Worm (Caenorhabditis elegans): ENCODE data around the gene Y68A4A.10.

Gene Y68A4A.10

DNA sequence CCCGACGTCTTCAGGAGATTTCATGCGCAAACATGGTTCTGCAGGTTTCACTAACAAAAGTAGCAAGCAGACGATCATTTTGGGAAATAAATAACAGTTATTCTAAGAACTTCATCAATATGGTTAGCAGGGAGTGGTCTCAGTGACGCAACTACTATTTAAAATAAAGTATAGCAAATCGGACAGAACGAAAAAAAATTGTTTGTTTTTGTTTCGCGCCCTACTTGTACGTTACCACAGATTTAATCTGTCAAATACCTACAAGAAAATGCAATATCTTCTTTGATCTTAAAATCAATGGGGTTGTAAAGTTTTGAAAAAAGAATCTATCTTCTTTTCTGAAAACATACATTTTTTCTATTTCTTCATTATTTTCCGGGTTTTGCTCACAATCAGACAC is 3.0 kb upstream of the Y68A4A.10 start, which contains the start of gene srz-96:
Gene srz-96, plus strand, starts transcription at position 301 of the 400 bp plus-strand sequence.
- TF ChIP-seq flt-1 (GFP tag; IDR thresholded peaks at IDR 0.05) (no peak), ama-1 (optimal IDR thresholded peaks at IDR 0.05) (no peak), hmbx-1 (tag; optimal IDR thresholded peaks at IDR 0.05) (no peak), B0310.2 (tag; optimal IDR thresholded peaks at IDR 0.05) (no peak), hmg-4 (GFP tag; optimal IDR thresholded peaks at IDR 0.05) (no peak), hnd-1 (tag; optimal IDR thresholded peaks at IDR 0.05) (no peak), scrt-1 (GFP tag; IDR thresholded peaks at IDR 0.05) (no peak), ets-7 (tag; optimal IDR thresholded peaks at IDR 0.05) (no peak), ceh-13 (GFP tag; optimal IDR thresholded peaks at IDR 0.05) (no peak), sea-1 (GFP tag; conservative IDR thresholded peaks at IDR 0.05) (no peak), tra-4 (tag; optimal IDR thresholded peaks at IDR 0.05) (no peak), ceh-36 (tag; optimal IDR thresholded peaks at IDR 0.05) (no peak), pes-1 (GFP tag; IDR thresholded peaks at IDR 0.05) (no peak), F13C5.2 (tag; optimal IDR thresholded peaks at IDR 0.05) (no peak), tbx-37 (GFP tag; conservative IDR thresholded peaks at IDR 0.05) (no peak), tbx-11 (GFP tag; IDR thresholded peaks at IDR 0.05) (no peak), aly-1 (tag; optimal IDR thresholded peaks at IDR 0.05) (no peak)

DNA sequence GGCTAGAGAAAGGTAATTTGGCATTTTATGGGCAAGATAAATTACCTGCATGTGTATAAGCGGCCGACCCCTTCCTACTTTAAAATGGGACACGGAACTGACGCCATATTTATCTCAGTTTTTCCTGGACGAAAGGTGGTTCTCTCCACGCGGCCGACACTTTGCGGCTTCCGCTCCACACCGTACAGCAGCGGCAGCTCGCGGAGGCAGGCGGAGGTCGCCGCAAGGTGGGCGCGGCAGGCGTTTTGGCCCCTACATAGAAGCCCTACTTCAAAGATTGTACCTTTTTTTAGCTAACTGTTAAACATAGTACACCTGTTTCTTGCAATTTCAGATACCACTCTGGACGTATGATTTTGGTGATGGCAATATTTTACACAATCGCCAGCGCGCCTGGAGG is 4.5 kb downstream of the Y68A4A.10 start:
- TF ChIP-seq tbx-11 (GFP tag; IDR thresholded peaks at IDR 0.05) (no peak), F13C5.2 (tag; optimal IDR thresholded peaks at IDR 0.05) (no peak), tra-4 (tag; optimal IDR thresholded peaks at IDR 0.05) (no peak), hmg-4 (GFP tag; optimal IDR thresholded peaks at IDR 0.05) (no peak), B0310.2 (tag; optimal IDR thresholded peaks at IDR 0.05) (no peak), tbx-37 (GFP tag; conservative IDR thresholded peaks at IDR 0.05) (no peak), ama-1 (optimal IDR thresholded peaks at IDR 0.05) (no peak), sea-1 (GFP tag; conservative IDR thresholded peaks at IDR 0.05) (no peak), hmbx-1 (tag; optimal IDR thresholded peaks at IDR 0.05) (no peak), hnd-1 (tag; optimal IDR thresholded peaks at IDR 0.05) (no peak), ceh-36 (tag; optimal IDR thresholded peaks at IDR 0.05) (no peak), ceh-13 (GFP tag; optimal IDR thresholded peaks at IDR 0.05) (no peak), pes-1 (GFP tag; IDR thresholded peaks at IDR 0.05) (no peak), scrt-1 (GFP tag; IDR thresholded peaks at IDR 0.05) (no peak), ets-7 (tag; optimal IDR thresholded peaks at IDR 0.05) (no peak), aly-1 (tag; optimal IDR thresholded peaks at IDR 0.05) (no peak), flt-1 (GFP tag; IDR thresholded peaks at IDR 0.05) (no peak)

DNA sequence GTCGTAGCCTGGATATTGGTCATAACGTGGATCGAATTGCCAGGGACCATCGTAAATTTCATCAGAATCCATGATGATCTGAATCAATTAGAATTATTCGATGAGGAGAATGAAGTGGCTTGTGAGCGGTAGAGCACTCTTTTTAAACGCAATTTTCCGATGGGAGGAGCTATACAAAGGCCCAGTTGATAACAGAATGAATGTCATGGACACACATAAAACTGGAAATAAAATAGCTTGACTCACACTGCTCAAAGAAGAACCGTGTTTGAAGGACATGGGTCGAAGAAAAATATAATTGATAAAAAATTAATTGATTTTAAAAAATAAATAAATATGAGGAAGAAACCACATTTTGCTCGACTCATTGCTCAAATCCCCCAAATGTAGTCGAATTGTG is 6.1 kb downstream of the Y68A4A.10 start, which contains the start of gene Y68A4A.13:
Gene Y68A4A.13, minus strand, starts transcription at position 101 of the 400 bp plus-strand sequence.
- no peak for TF ChIP-seq F13C5.2 (tag; optimal IDR thresholded peaks at IDR 0.05)
- TF ChIP-seq pes-1 (GFP tag; IDR thresholded peaks at IDR 0.05): no peak
- no peak for TF ChIP-seq B0310.2 (tag; optimal IDR thresholded peaks at IDR 0.05)
- no peak for TF ChIP-seq flt-1 (GFP tag; IDR thresholded peaks at IDR 0.05)
- TF ChIP-seq scrt-1 (GFP tag; IDR thresholded peaks at IDR 0.05): no peak
- TF ChIP-seq sea-1 (GFP tag; conservative IDR thresholded peaks at IDR 0.05): no peak
- no peak for TF ChIP-seq hnd-1 (tag; optimal IDR thresholded peaks at IDR 0.05)
- no peak for TF ChIP-seq tbx-37 (GFP tag; conservative IDR thresholded peaks at IDR 0.05)
- TF ChIP-seq aly-1 (tag; optimal IDR thresholded peaks at IDR 0.05): no peak
- no peak for TF ChIP-seq ceh-13 (GFP tag; optimal IDR thresholded peaks at IDR 0.05)
- no peak for TF ChIP-seq hmg-4 (GFP tag; optimal IDR thresholded peaks at IDR 0.05)
- TF ChIP-seq ets-7 (tag; optimal IDR thresholded peaks at IDR 0.05): no peak
- TF ChIP-seq ceh-36 (tag; optimal IDR thresholded peaks at IDR 0.05): no peak

DNA sequence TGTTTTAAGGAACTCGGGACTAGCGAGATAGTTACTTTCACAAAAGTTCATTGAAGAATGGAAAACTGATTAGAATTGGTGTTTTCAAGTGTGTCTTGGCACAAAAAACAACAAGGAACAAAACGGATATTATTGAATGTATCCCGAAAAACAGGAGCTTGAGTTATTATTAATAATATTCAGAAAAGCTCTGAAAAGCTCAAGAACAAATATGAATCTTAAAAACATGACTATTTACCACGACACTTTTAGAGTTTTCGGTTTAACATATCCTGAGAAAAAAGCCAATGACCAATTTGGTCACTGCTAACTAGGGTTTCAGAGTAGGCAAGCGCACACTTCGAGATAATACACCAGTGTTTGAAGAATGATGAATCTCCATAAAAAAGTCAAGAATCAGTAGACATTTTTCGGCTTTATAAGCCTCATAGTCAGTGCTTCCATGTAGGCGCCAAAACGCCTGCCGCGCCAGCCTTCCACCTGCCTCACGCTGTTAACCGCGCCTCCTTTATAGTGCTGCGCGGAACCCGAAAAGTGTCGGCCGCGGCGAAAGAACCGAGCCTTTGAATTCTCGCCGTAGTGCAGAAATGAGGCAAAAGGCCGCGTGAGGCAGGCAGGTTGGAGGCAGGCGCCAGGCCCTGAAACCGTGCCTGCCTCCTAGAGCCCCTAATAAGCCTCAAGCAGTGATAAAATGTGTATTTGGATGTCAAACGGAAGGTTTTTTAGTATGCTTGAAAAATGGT is 10.2 kb downstream of the Y68A4A.10 start, which contains the start of gene srh-236:
Gene srh-236, minus strand, starts transcription at position 51 of the 743 bp plus-strand sequence.
- no peak for TF ChIP-seq ceh-13 (GFP tag; optimal IDR thresholded peaks at IDR 0.05)
- TF ChIP-seq hnd-1 (tag; optimal IDR thresholded peaks at IDR 0.05): no peak
- TF ChIP-seq sea-1 (GFP tag; conservative IDR thresholded peaks at IDR 0.05): no peak
- no peak for TF ChIP-seq tbx-37 (GFP tag; conservative IDR thresholded peaks at IDR 0.05)

DNA sequence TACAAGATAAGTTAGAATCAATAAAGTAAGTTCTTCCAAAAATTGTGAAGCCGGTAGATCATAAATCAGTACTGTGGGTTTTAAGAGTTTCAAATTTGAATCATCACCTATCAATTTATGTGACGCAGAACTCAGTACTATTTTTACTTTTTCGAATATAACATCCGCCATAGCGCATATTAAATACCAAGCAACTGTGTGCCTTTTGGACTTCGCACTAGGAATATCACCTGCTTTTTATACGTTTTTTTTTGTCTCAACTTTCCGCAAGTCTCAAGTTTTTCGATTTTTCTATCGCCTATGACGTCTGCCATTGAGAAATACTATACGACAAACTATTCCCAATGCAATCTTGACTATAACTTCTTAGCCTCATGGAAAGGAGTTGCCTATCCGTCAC is 10.8 kb downstream of the Y68A4A.10 start, which contains the start of gene srh-113:
Gene srh-113, plus strand, starts transcription at position 301 of the 400 bp plus-strand sequence.
- no peak for TF ChIP-seq F13C5.2 (tag; optimal IDR thresholded peaks at IDR 0.05)
- TF ChIP-seq hnd-1 (tag; optimal IDR thresholded peaks at IDR 0.05): no peak
- no peak for TF ChIP-seq tbx-37 (GFP tag; conservative IDR thresholded peaks at IDR 0.05)

DNA sequence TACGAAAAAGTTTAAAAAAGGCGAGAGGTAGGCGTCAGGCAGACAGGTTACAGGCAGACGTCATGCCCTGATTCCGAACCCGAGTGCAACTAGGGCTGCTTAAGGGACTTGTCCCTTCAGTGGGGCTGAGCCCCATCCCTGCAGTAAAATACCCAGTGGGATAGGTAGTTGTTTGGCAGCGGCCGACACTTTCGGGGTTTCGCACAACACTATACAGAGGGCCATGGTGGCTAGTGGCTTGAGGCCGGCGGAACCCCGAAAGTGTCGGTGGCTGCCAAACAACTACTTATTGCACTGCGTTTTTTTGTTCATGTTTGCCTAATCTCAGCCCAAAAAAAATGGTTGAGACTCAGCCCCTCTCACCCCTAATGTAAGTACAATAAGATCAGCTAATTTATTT is 13.7 kb downstream of the Y68A4A.10 start:
- TF ChIP-seq sea-1 (GFP tag; conservative IDR thresholded peaks at IDR 0.05) (no peak), ceh-13 (GFP tag; optimal IDR thresholded peaks at IDR 0.05) (no peak), hnd-1 (tag; optimal IDR thresholded peaks at IDR 0.05) (no peak), aly-1 (tag; optimal IDR thresholded peaks at IDR 0.05) (no peak), tbx-37 (GFP tag; conservative IDR thresholded peaks at IDR 0.05) (no peak), ceh-36 (tag; optimal IDR thresholded peaks at IDR 0.05) (no peak), B0310.2 (tag; optimal IDR thresholded peaks at IDR 0.05) (no peak), tbx-11 (GFP tag; IDR thresholded peaks at IDR 0.05) (no peak), F13C5.2 (tag; optimal IDR thresholded peaks at IDR 0.05) (no peak), ama-1 (optimal IDR thresholded peaks at IDR 0.05) (no peak), flt-1 (GFP tag; IDR thresholded peaks at IDR 0.05) (no peak), hmg-4 (GFP tag; optimal IDR thresholded peaks at IDR 0.05) (no peak), pes-1 (GFP tag; IDR thresholded peaks at IDR 0.05) (no peak)

DNA sequence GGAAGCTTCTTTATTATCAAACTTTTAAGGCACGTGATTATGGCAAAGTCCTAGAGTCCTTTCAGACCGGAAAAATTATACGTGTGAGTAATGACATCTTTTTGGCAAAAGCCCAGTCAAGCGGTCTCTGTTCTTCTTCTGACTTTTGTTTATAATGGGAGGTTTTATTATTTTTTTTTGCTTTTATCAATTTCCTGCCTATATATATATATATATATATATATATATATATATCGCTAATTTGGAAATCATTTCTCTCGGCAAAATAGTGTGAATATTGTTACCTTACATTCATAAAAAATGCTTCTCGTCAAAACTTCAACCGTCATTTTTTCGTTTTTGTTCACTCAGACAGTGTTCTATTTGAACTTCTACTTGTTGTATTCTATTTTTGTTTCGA is 15.7 kb downstream of the Y68A4A.10 start, which contains the start of gene srbc-62:
Gene srbc-62, plus strand, starts transcription at position 301 of the 400 bp plus-strand sequence.
- TF ChIP-seq hmbx-1 (tag; optimal IDR thresholded peaks at IDR 0.05) (no peak), tra-4 (tag; optimal IDR thresholded peaks at IDR 0.05) (no peak), ceh-13 (GFP tag; optimal IDR thresholded peaks at IDR 0.05) (no peak), pes-1 (GFP tag; IDR thresholded peaks at IDR 0.05) (no peak), tbx-11 (GFP tag; IDR thresholded peaks at IDR 0.05) (no peak), hmg-4 (GFP tag; optimal IDR thresholded peaks at IDR 0.05) (no peak), B0310.2 (tag; optimal IDR thresholded peaks at IDR 0.05) (no peak), ets-7 (tag; optimal IDR thresholded peaks at IDR 0.05) (no peak), flt-1 (GFP tag; IDR thresholded peaks at IDR 0.05) (no peak), hnd-1 (tag; optimal IDR thresholded peaks at IDR 0.05) (no peak), sea-1 (GFP tag; conservative IDR thresholded peaks at IDR 0.05) (no peak), aly-1 (tag; optimal IDR thresholded peaks at IDR 0.05) (no peak), F13C5.2 (tag; optimal IDR thresholded peaks at IDR 0.05) (no peak)

Measured in whole organism, early embryonic.